Fruit fly (Drosophila melanogaster) whole organism, embryonic: Measurements from ENCODE around the gene TwdlV.

Experiments used
- Atf-2 ChIP-seq: fragments of 200-800 bp; sonication (Bioruptor generic); optimal IDR thresholded peaks from 2 replicates; lab custom pipeline; 2016; ENCODE audit warnings: missing biosample characterization, missing genetic modification characterization
- BEAF-32 ChIP-seq: fragments of 200-800 bp; sonication (Bioruptor generic); optimal IDR thresholded peaks from 3 replicates; lab custom pipeline; 2017; ENCODE audit warnings: missing biosample characterization, missing genetic modification characterization, mild to moderate bottlenecking, moderate library complexity, missing genetic modification reagents
- CG11504 ChIP-seq: fragments of 200-800 bp; sonication (Bioruptor generic); optimal IDR thresholded peaks from 3 replicates; lab custom pipeline; 2019; ENCODE audit warnings: missing biosample characterization, mild to moderate bottlenecking, missing genetic modification characterization, moderate library complexity
- CG11560 ChIP-seq: fragments of 200-800 bp; sonication (Bioruptor generic); IDR thresholded peaks from 3 replicates; pipeline ENCODE4 v1.3.6; 2022; ENCODE audit warnings: missing biosample characterization, missing genetic modification characterization
- CG12299 ChIP-seq: fragments of 200-800 bp; sonication (Bioruptor generic); optimal IDR thresholded peaks from 2 replicates; lab custom pipeline; 2018; ENCODE audit warnings: missing biosample characterization, mild to moderate bottlenecking, missing genetic modification characterization
- CG1233 ChIP-seq: fragments of 200-800 bp; sonication (Bioruptor generic); optimal IDR thresholded peaks from 4 replicates; lab custom pipeline; 2018; ENCODE audit warnings: missing biosample characterization, mild to moderate bottlenecking, missing genetic modification characterization
- CG12744 ChIP-seq: fragments of 200-800 bp; sonication (Bioruptor generic); optimal IDR thresholded peaks from 2 replicates; lab custom pipeline; 2016; ENCODE audit warnings: missing biosample characterization, missing genetic modification characterization
- CG13296 ChIP-seq: fragments of 200-800 bp; sonication (Bioruptor generic); optimal IDR thresholded peaks from 3 replicates; lab custom pipeline; 2018; ENCODE audit warnings: missing biosample characterization, mild to moderate bottlenecking, missing genetic modification characterization
- CG15696 ChIP-seq: fragments of 200-800 bp; sonication (Bioruptor generic); optimal IDR thresholded peaks from 2 replicates; lab custom pipeline; 2019; ENCODE audit warnings: missing biosample characterization, mild to moderate bottlenecking, missing genetic modification characterization, moderate library complexity
- CG16813 ChIP-seq: fragments of 200-800 bp; sonication (Bioruptor generic); IDR thresholded peaks from 3 replicates; pipeline ENCODE4 v1.3.6; 2022; ENCODE audit warnings: missing biosample characterization, missing genetic modification characterization; ENCODE audit not compliant: partially characterized antibody
- CG17359 ChIP-seq: fragments of 200-800 bp; sonication (Bioruptor generic); optimal IDR thresholded peaks from 3 replicates; lab custom pipeline; 2018; ENCODE audit warnings: missing biosample characterization, mild to moderate bottlenecking, missing genetic modification characterization, moderate library complexity
- CG17568 ChIP-seq: fragments of 200-800 bp; sonication (Bioruptor generic); optimal IDR thresholded peaks from 2 replicates; lab custom pipeline; 2018; ENCODE audit warnings: missing biosample characterization, mild to moderate bottlenecking, missing genetic modification characterization, moderate library complexity
- CG18476 ChIP-seq: fragments of 200-800 bp; sonication (Bioruptor generic); optimal IDR thresholded peaks from 2 replicates; lab custom pipeline; 2016; ENCODE audit warnings: missing biosample characterization, mild to moderate bottlenecking, missing genetic modification characterization
- CG2889 ChIP-seq: fragments of 200-800 bp; sonication (Bioruptor generic); IDR thresholded peaks from 3 replicates; pipeline ENCODE4 v1.3.6; 2022; ENCODE audit warnings: missing biosample characterization, missing genetic modification characterization
- CG30431 ChIP-seq: fragments of 200-800 bp; sonication (Bioruptor generic); optimal IDR thresholded peaks from 2 replicates; lab custom pipeline; 2017; ENCODE audit warnings: missing biosample characterization, missing genetic modification characterization
- CG3407 ChIP-seq: fragments of 200-800 bp; sonication (Bioruptor generic); optimal IDR thresholded peaks from 2 replicates; lab custom pipeline; 2018; ENCODE audit warnings: missing biosample characterization, mild to moderate bottlenecking, missing genetic modification characterization
- CG34376 ChIP-seq: fragments of 200-800 bp; sonication (Bioruptor generic); optimal IDR thresholded peaks from 2 replicates; lab custom pipeline; 2018; ENCODE audit warnings: missing biosample characterization, mild to moderate bottlenecking, missing genetic modification characterization
- CG3847 ChIP-seq: fragments of 200-800 bp; sonication (Bioruptor generic); IDR thresholded peaks from 2 replicates; pipeline ENCODE4 v1.3.6; 2022; ENCODE audit warnings: missing biosample characterization, missing genetic modification characterization
- CG3995 ChIP-seq: fragments of 200-800 bp; sonication (Bioruptor generic); optimal IDR thresholded peaks from 3 replicates; lab custom pipeline; 2016; ENCODE audit warnings: missing biosample characterization, missing genetic modification characterization
- CG4328 ChIP-seq: fragments of 200-800 bp; sonication (Bioruptor generic); optimal IDR thresholded peaks from 3 replicates; lab custom pipeline; 2017; ENCODE audit warnings: missing biosample characterization, missing genetic modification reagents, missing genetic modification characterization
- Deaf1 ChIP-seq: fragments of 200-800 bp; optimal IDR thresholded peaks from 3 replicates; lab custom pipeline; 2019; ENCODE audit warnings: missing biosample characterization, mild to moderate bottlenecking, missing genetic modification characterization, moderate library complexity
- HLH4C ChIP-seq: fragments of 200-800 bp; sonication (Bioruptor generic); IDR thresholded peaks from 3 replicates; pipeline ENCODE4 v1.3.6; 2022; ENCODE audit warnings: missing biosample characterization, missing genetic modification characterization; ENCODE audit not compliant: partially characterized antibody
- HLH54F ChIP-seq: fragments of 200-800 bp; sonication (Bioruptor generic); optimal IDR thresholded peaks from 3 replicates; lab custom pipeline; 2016; ENCODE audit warnings: missing biosample characterization, missing genetic modification characterization
- Lpt ChIP-seq: fragments of >200 bp; optimal IDR thresholded peaks from 2 replicates; lab custom pipeline; 2018; ENCODE audit warnings: missing biosample characterization, missing genetic modification characterization
- Max ChIP-seq: fragments of 200-800 bp; sonication (Bioruptor generic); optimal IDR thresholded peaks from 2 replicates; lab custom pipeline; 2016; ENCODE audit warnings: missing biosample characterization, mild to moderate bottlenecking, missing genetic modification characterization
- Med ChIP-seq: fragments of 200-800 bp; sonication (Bioruptor generic); peaks from one replicate; lab custom pipeline; 2016; ENCODE audit warnings: missing biosample characterization, missing genetic modification characterization, mild to moderate bottlenecking, inconsistent platforms, moderate library complexity
- Mrtf ChIP-seq: fragments of 200-800 bp; sonication (Bioruptor generic); IDR thresholded peaks from 3 replicates; pipeline ENCODE4 v1.3.6; 2022; ENCODE audit warnings: missing biosample characterization, missing genetic modification characterization
- Nf-YB ChIP-seq: fragments of 200-800 bp; sonication (Bioruptor generic); optimal IDR thresholded peaks from 3 replicates; lab custom pipeline; 2019; ENCODE audit warnings: missing biosample characterization, mild to moderate bottlenecking, missing genetic modification characterization, moderate library complexity
- Oli ChIP-seq: fragments of 200-800 bp; sonication (Bioruptor generic); optimal IDR thresholded peaks from 2 replicates; lab custom pipeline; 2018; ENCODE audit warnings: missing biosample characterization, mild to moderate bottlenecking, missing genetic modification characterization, moderate library complexity
- YL-1 ChIP-seq: fragments of 200-800 bp; sonication (Bioruptor generic); optimal IDR thresholded peaks from 3 replicates; lab custom pipeline; 2017; ENCODE audit warnings: missing biosample characterization, mild to moderate bottlenecking, missing genetic modification characterization
- ac ChIP-seq: fragments of 200-800 bp; sonication (Bioruptor generic); optimal IDR thresholded peaks from 3 replicates; lab custom pipeline; 2017; ENCODE audit warnings: missing biosample characterization, mild to moderate bottlenecking, missing genetic modification characterization
- cas ChIP-seq: fragments of 200-800 bp; sonication (Bioruptor generic); IDR thresholded peaks from 2 replicates; pipeline ENCODE4 v1.3.6; 2022; ENCODE audit warnings: missing biosample characterization, missing genetic modification characterization
- chm ChIP-seq: fragments of 200-800 bp; sonication (Bioruptor generic); IDR thresholded peaks from 2 replicates; pipeline ENCODE4 v1.3.6; 2022; ENCODE audit warnings: missing biosample characterization, missing genetic modification characterization
- dimm ChIP-seq: fragments of 200-800 bp; sonication (Bioruptor generic); IDR thresholded peaks from 2 replicates; pipeline ENCODE4 v1.3.6; 2022; ENCODE audit warnings: missing biosample characterization, missing genetic modification characterization
- dm ChIP-seq: fragments of 200-800 bp; sonication (Bioruptor generic); optimal IDR thresholded peaks from 3 replicates; lab custom pipeline; 2016; ENCODE audit warnings: missing biosample characterization, missing genetic modification characterization
- dmrt99B ChIP-seq: fragments of 200-800 bp; sonication (Bioruptor generic); optimal IDR thresholded peaks from 2 replicates; lab custom pipeline; 2018; ENCODE audit warnings: missing biosample characterization, mild to moderate bottlenecking, missing genetic modification characterization, moderate library complexity
- dysf ChIP-seq: fragments of 200-800 bp; sonication (Bioruptor generic); IDR thresholded peaks from 3 replicates; pipeline ENCODE4 v1.3.6; 2022; ENCODE audit warnings: missing biosample characterization, missing genetic modification characterization
- exex ChIP-seq: fragments of 200-800 bp; sonication (Bioruptor generic); optimal IDR thresholded peaks from 4 replicates; lab custom pipeline; 2018; ENCODE audit warnings: missing biosample characterization, mild to moderate bottlenecking, missing genetic modification characterization, moderate library complexity
- fd64A ChIP-seq: fragments of 200-800 bp; sonication (Bioruptor generic); optimal IDR thresholded peaks from 3 replicates; lab custom pipeline; 2018; ENCODE audit warnings: missing biosample characterization, mild to moderate bottlenecking, missing genetic modification characterization
- hb ChIP-seq: fragments of 200-800 bp; sonication (Bioruptor generic); IDR thresholded peaks from 3 replicates; pipeline ENCODE4 v1.3.6; 2022; ENCODE audit warnings: missing biosample characterization, missing genetic modification characterization; ENCODE audit not compliant: partially characterized antibody
- jigr1 ChIP-seq: fragments of 200-800 bp; sonication (Bioruptor generic); IDR thresholded peaks from 3 replicates; pipeline ENCODE4 v1.3.6; 2022; ENCODE audit warnings: missing biosample characterization, missing genetic modification characterization
- otp ChIP-seq: fragments of 200-800 bp; sonication (Bioruptor generic); IDR thresholded peaks from 3 replicates; pipeline ENCODE4, ENCODE4 v1.3.6; 2022; ENCODE audit warnings: missing biosample characterization, missing genetic modification characterization
- pb ChIP-seq: fragments of 200-800 bp; sonication (Bioruptor generic); optimal IDR thresholded peaks from 3 replicates; lab custom pipeline; 2016; ENCODE audit warnings: missing biosample characterization, missing genetic modification characterization
- rib ChIP-seq: fragments of 200-800 bp; sonication (Bioruptor generic); IDR thresholded peaks from 2 replicates; pipeline ENCODE4 v1.3.6; 2022; ENCODE audit warnings: missing biosample characterization, missing genetic modification characterization
- run ChIP-seq: fragments of 200-800 bp; sonication (Bioruptor generic); optimal IDR thresholded peaks from 3 replicates; lab custom pipeline; 2018; ENCODE audit warnings: missing biosample characterization, mild to moderate bottlenecking, missing genetic modification characterization
- salm ChIP-seq: fragments of 200-800 bp; sonication (Bioruptor generic); optimal IDR thresholded peaks from 2 replicates; lab custom pipeline; 2018; ENCODE audit warnings: missing biosample characterization, mild to moderate bottlenecking, missing genetic modification characterization
- ttk ChIP-seq: fragments of 200-800 bp; sonication (Bioruptor generic); IDR thresholded peaks from 2 replicates; pipeline ENCODE4 v2.1.2; 2022; ENCODE audit warnings: missing biosample characterization, missing genetic modification characterization
- vfl ChIP-seq: fragments of 200-800 bp; sonication (Bioruptor generic); optimal IDR thresholded peaks from 2 replicates; lab custom pipeline; 2016; ENCODE audit warnings: missing biosample characterization, missing genetic modification characterization
- yki ChIP-seq: fragments of >200 bp; optimal IDR thresholded peaks from 3 replicates; lab custom pipeline; 2018

TwdlV gene

DNA sequence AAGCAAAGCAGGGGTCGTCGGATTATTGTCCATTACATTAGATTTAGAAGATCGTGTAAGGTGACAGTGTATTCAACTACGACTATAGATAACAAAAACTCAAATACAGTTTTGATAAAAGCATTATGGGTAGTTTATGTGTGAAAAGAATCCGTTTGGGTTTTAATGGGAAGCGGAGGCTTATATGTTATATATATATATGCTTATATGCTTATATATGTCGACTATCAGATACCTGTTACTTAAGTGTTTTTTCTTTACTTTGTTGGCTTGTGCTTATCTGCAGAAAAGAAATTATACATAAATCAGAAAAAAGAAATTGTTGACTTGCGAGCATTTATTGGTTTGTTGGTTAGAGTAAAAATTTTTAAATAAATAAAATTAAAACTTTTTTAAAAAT is 1.6 kb upstream of the TwdlV start, which contains the start of gene CG14644:
TSS of gene CG14644 (minus strand) at position 101 of the 400 bp plus-strand sequence.
- TF ChIP-seq chm (GFP tag; lab: Robert Waterston, UW) (no peak), Deaf1 (tag; lab: Kevin White, UChicago) (no peak), CG11504 (tag; lab: Kevin White, UChicago) (no peak)

DNA sequence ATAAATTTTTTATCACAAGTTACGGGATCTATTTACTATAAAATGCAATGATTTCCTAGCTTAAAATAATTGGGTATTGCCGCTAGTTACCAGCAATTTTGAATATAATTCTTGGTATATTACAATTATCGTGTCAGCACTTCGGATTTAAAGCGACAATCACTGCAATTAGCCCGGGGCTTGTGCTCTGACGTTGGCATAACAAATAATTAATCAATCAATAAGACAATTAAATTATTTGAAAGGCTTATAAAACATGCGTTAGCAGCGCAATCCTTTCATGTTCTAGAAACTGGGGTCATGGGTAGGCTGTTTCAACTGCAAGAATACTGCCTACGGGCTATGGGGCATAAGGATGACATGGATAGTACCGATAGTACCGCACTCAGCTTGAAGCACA is 2.2 kb downstream of the TwdlV start, which contains the start of gene Or82a:
TSS of gene Or82a (plus strand) at position 301 of the 400 bp plus-strand sequence.
- TF ChIP-seq CG4328 (GFP tag; lab: Kevin White, UChicago) = no peak
- TF ChIP-seq HLH54F (GFP tag; lab: Kevin White, UChicago) = no peak
- no peak for TF ChIP-seq dysf (GFP tag; lab: Robert Waterston, UW)
- TF ChIP-seq CG30431 = no peak
- TF ChIP-seq yki (lab: Kevin White, UChicago) = no peak
- no peak for TF ChIP-seq Atf-2 (GFP tag; lab: Kevin White, UChicago)
- TF ChIP-seq fd64A = no peak
- TF ChIP-seq CG18476 (GFP tag; lab: Kevin White, UChicago) = no peak

DNA sequence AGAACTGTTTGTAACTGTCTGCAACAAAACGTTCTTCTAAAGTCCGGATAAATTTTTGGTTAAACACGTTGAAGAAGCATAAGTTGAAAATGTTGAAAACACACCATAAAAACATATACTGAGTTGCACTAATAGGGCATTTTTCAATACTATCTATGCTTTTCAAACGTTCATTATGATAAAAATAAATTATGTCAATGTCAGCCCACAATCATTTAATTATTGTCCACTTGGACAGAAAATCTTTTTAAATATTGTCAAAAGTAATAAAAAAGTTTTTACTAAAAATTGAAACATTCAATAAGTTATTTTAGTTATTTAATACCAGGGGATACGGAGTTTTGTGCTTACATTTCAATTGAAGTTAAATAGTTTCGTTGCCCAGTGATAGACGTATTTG is 12.0 kb downstream of the TwdlV start, which contains the start of gene CG1092:
TSS of gene CG1092 (plus strand) at position 301 of the 400 bp plus-strand sequence.
- TF ChIP-seq Oli (tag; lab: Kevin White, UChicago) (no peak), dimm (GFP tag; lab: Robert Waterston, UW) (no peak), CG15696 (tag; lab: Kevin White, UChicago) (no peak), jigr1 (GFP tag; lab: Robert Waterston, UW) (no peak), CG3995 (GFP tag; lab: Kevin White, UChicago) (no peak), CG12299 (no peak), CG17568 (no peak), dmrt99B (tag; lab: Kevin White, UChicago) (no peak), Max (GFP tag; lab: Kevin White, UChicago) (no peak), cas (GFP tag; lab: Robert Waterston, UW) (no peak), CG3407 (no peak), rib (GFP tag; lab: Robert Waterston, UW) (no peak), salm (tag; lab: Kevin White, UChicago) (no peak), CG34376 (no peak), pb (no peak)

DNA sequence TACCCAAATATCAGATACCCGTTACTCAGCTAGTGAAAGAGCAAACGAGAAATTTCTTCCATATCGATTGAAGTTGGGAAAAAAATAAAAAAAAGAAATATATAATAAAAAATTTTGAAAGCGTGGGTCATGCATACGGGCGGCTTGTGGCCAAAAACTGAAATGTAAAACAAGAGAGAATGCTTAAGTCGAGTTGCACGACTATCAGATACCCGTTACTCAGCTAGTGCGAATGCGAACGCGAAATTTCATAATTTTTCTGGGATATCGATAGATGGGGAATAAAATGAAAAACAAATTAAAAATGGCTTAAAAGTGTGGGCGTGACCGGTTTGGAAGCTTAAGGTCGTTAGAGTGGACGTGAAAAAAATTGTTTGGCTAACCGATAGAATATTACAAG is 13.8 kb downstream of the TwdlV start:
- TF ChIP-seq run (tag; lab: Kevin White, UChicago) (no peak), HLH4C (GFP tag; lab: Robert Waterston, UW) (peak; percentile 70; the same call in 2 of the 3 replicates), CG16813 (GFP tag; lab: Robert Waterston, UW) (peak; percentile 66), Med (GFP tag; lab: Kevin White, UChicago) (peak; percentile 18), CG12744 (GFP tag; lab: Kevin White, UChicago) (no peak), ac (no peak), CG11560 (no peak), exex (tag; lab: Kevin White, UChicago) (no peak), Mrtf (GFP tag; lab: Robert Waterston, UW) (no peak), otp (GFP tag; lab: Robert Waterston, UW) (no peak), CG13296 (GFP tag; lab: Kevin White, UChicago) (no peak), BEAF-32 (GFP tag; lab: Kevin White, UChicago) (no peak), YL-1 (GFP tag; lab: Kevin White, UChicago) (no peak), vfl (GFP tag; lab: Kevin White, UChicago) (no peak), Nf-YB (GFP tag; lab: Kevin White, UChicago) (no peak), Lpt (GFP tag; lab: Kevin White, UChicago) (no peak), ttk (GFP tag; lab: Robert Waterston, UW) (no peak), hb (GFP tag; lab: Robert Waterston, UW) (no peak), CG1233 (no peak), CG2889 (no peak), CG17359 (tag; lab: Kevin White, UChicago) (no peak), dm (GFP tag; lab: Kevin White, UChicago) (no peak), CG3847 (GFP tag; lab: Robert Waterston, UW) (no peak)
